Worm (Caenorhabditis elegans): ENCODE results near the gene K08C7.1.
A peak's percentile ranks its signal among the peaks of the same experiment; 100 is the strongest.

The K08C7.1 gene

DNA sequence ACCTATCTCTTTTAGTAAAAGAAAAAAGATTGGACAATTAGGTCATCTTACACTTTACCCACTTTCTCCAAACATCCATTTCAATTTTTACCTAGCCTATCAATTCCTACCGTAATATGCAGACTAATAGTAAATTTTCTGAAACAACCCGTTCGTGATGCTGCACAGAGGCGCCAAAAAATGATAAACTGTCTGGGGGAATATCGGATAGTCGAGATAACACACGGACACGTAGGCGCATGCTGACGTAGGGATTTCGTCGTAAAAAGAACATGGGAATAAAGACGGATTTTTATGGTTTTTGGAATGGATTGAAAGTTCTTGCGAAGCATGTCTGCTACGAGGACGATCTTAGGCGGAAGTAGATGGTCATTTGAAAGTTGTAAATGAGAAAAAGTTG lies 40.2 kb upstream of the K08C7.1 start:
- no peak for TF ChIP-seq lsy-12 (tag; optimal IDR thresholded peaks at IDR 0.05)
- TF ChIP-seq daf-12 (tag; optimal IDR thresholded peaks at IDR 0.05), result no peak

DNA sequence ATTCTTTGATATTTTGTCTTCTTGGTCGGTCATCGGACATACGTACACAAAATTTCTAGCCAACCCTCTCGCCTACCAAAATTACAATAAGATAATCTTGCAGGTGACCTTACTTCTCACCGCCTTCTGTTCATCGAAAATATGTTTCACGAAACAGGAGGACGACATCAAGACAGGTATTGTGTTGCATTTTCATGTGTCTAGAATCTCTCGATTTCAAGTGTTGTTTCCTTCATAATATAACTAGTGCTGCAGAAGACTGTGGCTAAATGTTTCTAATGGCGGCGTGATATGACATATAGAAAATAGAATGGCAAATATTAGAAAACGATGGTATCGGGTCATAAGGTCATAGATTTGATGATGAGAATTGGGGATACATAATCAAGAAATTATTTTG lies 39.5 kb upstream of the K08C7.1 start:
- TF ChIP-seq lin-15B (tag; optimal IDR thresholded peaks at IDR 0.05), result no peak
- no peak for TF ChIP-seq snpc-4 (tag; optimal IDR thresholded peaks at IDR 0.05)
- no peak for TF ChIP-seq daf-12 (tag; optimal IDR thresholded peaks at IDR 0.05)
- TF ChIP-seq lin-39 (tag; optimal IDR thresholded peaks at IDR 0.05), result no peak
- TF ChIP-seq nhr-11 (tag; optimal IDR thresholded peaks at IDR 0.05), result no peak
- peak; percentile 21 for TF ChIP-seq nhr-43 (tag; optimal IDR thresholded peaks at IDR 0.05; ENCODE audit: poor library complexity, severe bottlenecking)
- no peak for TF ChIP-seq unc-62 (GFP tag; optimal IDR thresholded peaks at IDR 0.05)
- peak; percentile 92 for TF ChIP-seq nhr-25 (tag; optimal IDR thresholded peaks at IDR 0.05)
- no peak for TF ChIP-seq mml-1 (tag; optimal IDR thresholded peaks at IDR 0.05)
- no peak for TF ChIP-seq ceh-28 (tag; optimal IDR thresholded peaks at IDR 0.05)
- TF ChIP-seq ceh-16 (tag; optimal IDR thresholded peaks at IDR 0.05), result no peak
- no peak for TF ChIP-seq ZK546.5 (tag; optimal IDR thresholded peaks at IDR 0.05)
- TF ChIP-seq nhr-23 (tag; optimal IDR thresholded peaks at IDR 0.05), result peak; percentile 26
- no peak for TF ChIP-seq jun-1 (tag; optimal IDR thresholded peaks at IDR 0.05)

DNA sequence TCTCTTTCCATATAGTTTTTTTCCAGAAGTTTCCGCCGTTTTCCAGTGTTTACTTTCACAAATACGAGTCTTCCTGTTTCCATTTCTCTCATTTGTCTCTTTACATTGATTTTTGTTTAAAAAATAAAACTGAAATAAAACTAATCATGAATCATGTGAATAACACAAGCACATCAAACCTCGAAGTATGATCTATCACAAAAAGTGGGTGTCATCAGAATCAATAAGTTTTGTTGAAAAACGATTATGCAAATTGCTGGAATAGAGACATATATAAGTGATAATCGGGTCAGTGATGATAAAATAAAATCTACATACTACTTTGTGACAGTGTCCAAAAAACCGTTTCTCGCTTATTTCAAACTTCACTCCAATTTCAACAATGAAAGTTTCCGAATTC lies 35.8 kb upstream of the K08C7.1 start, which contains the start of gene R09H10.7:
TSS of gene R09H10.7 (plus strand) at position 301 of the 400 bp plus-strand sequence.
- TF ChIP-seq ceh-82 (tag; optimal IDR thresholded peaks at IDR 0.05), result no peak
- no peak for TF ChIP-seq unc-39 (tag; optimal IDR thresholded peaks at IDR 0.05)
- no peak for TF ChIP-seq unc-62 (GFP tag; optimal IDR thresholded peaks at IDR 0.05)
- TF ChIP-seq mdl-1 (tag; optimal IDR thresholded peaks at IDR 0.05), result no peak
- no peak for TF ChIP-seq eor-1 (tag; optimal IDR thresholded peaks at IDR 0.05)
- no peak for TF ChIP-seq snpc-4 (tag; optimal IDR thresholded peaks at IDR 0.05)
- no peak for TF ChIP-seq nhr-12 (tag; optimal IDR thresholded peaks at IDR 0.05)
- TF ChIP-seq nhr-23 (tag; optimal IDR thresholded peaks at IDR 0.05), result no peak
- TF ChIP-seq R02D3.7 (tag; optimal IDR thresholded peaks at IDR 0.05), result no peak
- no peak for TF ChIP-seq zag-1 (tag; optimal IDR thresholded peaks at IDR 0.05)
- TF ChIP-seq elt-2 (tag; optimal IDR thresholded peaks at IDR 0.05), result no peak
- TF ChIP-seq lin-39 (tag; optimal IDR thresholded peaks at IDR 0.05), result no peak

DNA sequence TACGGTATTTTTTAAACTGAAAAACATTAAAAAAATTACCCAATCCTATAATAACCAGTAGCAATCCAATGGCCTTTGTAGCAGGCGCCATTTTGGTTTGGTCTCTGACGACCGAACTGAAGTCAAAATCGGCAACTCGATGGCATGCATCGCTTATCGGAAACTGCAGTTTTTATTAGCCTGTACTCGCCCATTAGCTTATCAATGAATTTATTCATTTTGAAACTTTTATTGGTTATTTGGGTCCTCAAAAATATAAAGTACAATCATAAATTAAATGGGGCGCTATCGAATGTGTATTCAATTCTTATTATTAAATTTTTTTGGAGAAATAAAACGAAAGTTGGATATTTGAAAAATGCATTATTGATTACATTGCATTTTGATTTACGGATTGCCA lies 27.9 kb upstream of the K08C7.1 start, which contains the start of gene R09H10.5:
TSS of gene R09H10.5 (minus strand) at position 106 of the 400 bp plus-strand sequence.
- TF ChIP-seq ceh-82 (tag; optimal IDR thresholded peaks at IDR 0.05) (no peak), pqm-1 (tag; optimal IDR thresholded peaks at IDR 0.05) (peak; percentile 78), elt-2 (tag; optimal IDR thresholded peaks at IDR 0.05) (peak; percentile 80)

DNA sequence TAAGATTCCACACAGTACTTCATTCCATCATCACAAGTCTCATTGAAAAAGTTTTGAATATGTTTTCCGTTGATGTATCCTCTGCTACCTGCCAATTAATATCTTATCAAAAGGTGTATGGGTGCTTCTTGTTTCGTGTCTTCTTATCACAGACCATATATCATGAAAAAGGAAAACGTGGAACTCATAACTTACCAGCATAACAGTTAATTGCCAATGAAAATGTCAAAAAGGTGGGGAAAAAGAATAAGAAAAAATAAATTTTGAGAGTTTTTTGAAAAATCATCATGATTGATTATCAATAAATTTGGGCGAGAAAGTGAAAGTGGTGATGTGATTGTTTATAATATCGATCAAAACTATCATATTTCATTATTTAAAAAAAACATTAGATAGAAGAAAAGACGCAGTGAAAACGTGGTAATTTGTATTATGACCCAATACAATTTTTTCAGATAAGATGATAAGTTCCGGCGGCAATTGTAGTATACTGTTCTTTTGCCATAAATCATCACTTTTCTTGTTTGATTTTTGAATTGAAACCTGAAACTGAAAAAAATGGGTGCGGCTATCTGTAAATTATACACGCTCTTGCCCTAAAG lies 25.6 kb upstream of the K08C7.1 start, which contains the start of gene F56C4.4:
TSS of gene F56C4.4 (minus strand) at position 315 of the 602 bp plus-strand sequence.
- TF ChIP-seq elt-2 (tag; optimal IDR thresholded peaks at IDR 0.05), result peak; percentile 84
- TF ChIP-seq pqm-1 (tag; optimal IDR thresholded peaks at IDR 0.05), result peak; percentile 10
- TF ChIP-seq ceh-16 (tag; optimal IDR thresholded peaks at IDR 0.05), result no peak

- no peak for TF ChIP-seq elt-1 (tag; optimal IDR thresholded peaks at IDR 0.05)
- TF ChIP-seq nhr-67 (tag; optimal IDR thresholded peaks at IDR 0.05), result no peak
Observed at ce11 chrIV:10636649-10637048, 20.0 kb upstream of the K08C7.1 start, which contains the start of gene F56C4.1. Gene F56C4.1, plus strand, starts transcription at chrIV:10636949.

DNA sequence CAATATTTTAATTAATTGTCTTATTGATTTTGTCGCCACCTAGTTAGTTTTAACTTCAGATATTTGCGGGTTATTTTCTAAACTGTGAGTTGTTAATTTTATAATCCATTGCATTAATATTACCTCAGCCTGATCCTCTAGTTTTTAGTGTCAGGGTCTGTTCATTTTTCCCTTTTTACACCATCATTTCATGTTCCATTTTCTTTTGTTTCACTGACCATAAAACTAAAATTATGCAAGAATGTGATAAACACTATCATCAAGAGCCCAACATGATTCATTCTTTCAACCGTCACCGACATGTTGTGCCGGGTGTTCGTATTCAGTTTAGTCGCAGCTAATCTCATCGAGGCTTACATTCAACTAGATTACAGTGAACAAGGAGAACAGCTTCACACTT lies 17.6 kb upstream of the K08C7.1 start, which contains the start of gene F56C4.2:
TSS of gene F56C4.2 (plus strand) at position 301 of the 400 bp plus-strand sequence.
- TF ChIP-seq pha-4 (tag; optimal IDR thresholded peaks at IDR 0.05), result no peak
- no peak for TF ChIP-seq nhr-11 (tag; optimal IDR thresholded peaks at IDR 0.05)
- TF ChIP-seq egl-27 (tag; optimal IDR thresholded peaks at IDR 0.05), result no peak
- TF ChIP-seq aly-2 (tag; optimal IDR thresholded peaks at IDR 0.05), result no peak
- TF ChIP-seq fos-1 (tag; optimal IDR thresholded peaks at IDR 0.05), result no peak

Data from whole organism, L3 larva.